Fruit fly (Drosophila melanogaster): ENCODE data around the gene CG6985.
A peak's percentile ranks its signal among the peaks of the same experiment; 100 is the strongest.

Gene CG6985

DNA sequence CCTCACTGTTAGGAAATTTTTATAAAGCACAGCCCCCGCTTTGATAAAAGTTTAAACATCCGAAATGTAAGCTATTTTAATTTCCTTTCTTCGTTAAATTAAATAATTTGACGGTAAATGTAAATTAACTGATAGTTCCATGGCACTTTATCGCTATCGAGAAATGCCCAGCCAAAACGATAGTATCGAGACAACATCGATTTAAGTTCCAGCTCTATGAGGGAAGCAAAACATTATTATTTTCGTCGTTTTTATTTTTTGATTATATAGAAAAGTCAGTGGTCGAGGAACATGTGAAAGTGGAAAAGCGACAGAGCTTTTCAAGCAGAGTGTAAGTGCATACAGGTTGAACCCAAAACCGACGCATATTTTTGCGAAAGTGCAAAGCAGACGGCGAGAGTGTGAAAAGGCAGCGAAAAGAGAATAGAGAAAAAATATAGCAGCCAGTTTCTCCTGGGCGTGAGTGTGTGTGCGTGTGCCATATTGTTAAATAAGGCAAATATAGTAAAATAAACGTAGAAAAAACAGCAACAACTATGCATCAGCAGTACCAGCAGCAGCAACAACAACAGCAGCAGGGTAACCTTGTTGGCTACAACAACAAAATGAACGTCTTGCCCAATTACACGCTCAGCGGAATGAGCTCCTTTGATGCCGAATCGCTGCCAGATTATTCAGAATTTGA, 14.0 kb upstream of the CG6985 start, which contains the start of gene CG45049 (continued):
- TF ChIP-seq CG9932 (GFP tag; IDR thresholded peaks at IDR 0.05) = peak; percentile 65
- peak; percentile 83 for TF ChIP-seq sens (GFP tag)
- TF ChIP-seq BEAF-32 (GFP tag; optimal IDR thresholded peaks at IDR 0.05) = peak; percentile 84
- TF ChIP-seq CG6272 (GFP tag; IDR thresholded peaks at IDR 0.05) = peak; percentile 37; the same call in 1 of the 2 replicates
- no peak for TF ChIP-seq CG34422 (GFP tag; IDR thresholded peaks at IDR 0.05)
- peak; percentile 92 for TF ChIP-seq Bgb (GFP tag; IDR thresholded peaks at IDR 0.05; ENCODE audit: partially characterized antibody)
- peak; percentile 72 for TF ChIP-seq CG4617 (GFP tag; optimal IDR thresholded peaks at IDR 0.05; ENCODE audit: borderline replicate concordance)
- TF ChIP-seq CG30403 (GFP tag; optimal IDR thresholded peaks at IDR 0.05) = peak; percentile 18
- TF ChIP-seq Scr (GFP tag; IDR thresholded peaks at IDR 0.05; ENCODE audit: partially characterized antibody) = peak; percentile 92
- no peak for TF ChIP-seq TFAM (GFP tag; optimal IDR thresholded peaks at IDR 0.05)
- TF ChIP-seq pita (GFP tag; optimal IDR thresholded peaks at IDR 0.05) = no peak
- TF ChIP-seq D (optimal IDR thresholded peaks at IDR 0.05) = no peak
- no peak for TF ChIP-seq D (GFP tag; optimal IDR thresholded peaks at IDR 0.05)
- TF ChIP-seq D19B (GFP tag; optimal IDR thresholded peaks at IDR 0.05) = no peak
- TF ChIP-seq Doc3 (GFP tag; IDR thresholded peaks at IDR 0.05; ENCODE audit: partially characterized antibody) = peak; percentile 81
- TF ChIP-seq CG8290 (GFP tag; optimal IDR thresholded peaks at IDR 0.05) = no peak
- TF ChIP-seq CG8290 (tag; optimal IDR thresholded peaks at IDR 0.05) = peak in 1 of 2 experiments; percentile 5
- peak; percentile 89 for TF ChIP-seq Sry-δ (GFP tag; optimal IDR thresholded peaks at IDR 0.05)
- TF ChIP-seq CG1603 (tag; optimal IDR thresholded peaks at IDR 0.05) = peak; percentile 26
- TF ChIP-seq H2.0 (GFP tag; IDR thresholded peaks at IDR 0.05) = no peak
- peak; percentile 80 for TF ChIP-seq cg (GFP tag; optimal IDR thresholded peaks at IDR 0.05)
- peak; percentile 40 for TF ChIP-seq pzg (GFP tag; optimal IDR thresholded peaks at IDR 0.05)
- peak; percentile 93 for TF ChIP-seq CG7963 (GFP tag; IDR thresholded peaks at IDR 0.05; ENCODE audit: partially characterized antibody)
- TF ChIP-seq CG42726 (GFP tag; IDR thresholded peaks at IDR 0.05; ENCODE audit: partially characterized antibody) = peak; percentile 94
- peak in 1 of 2 experiments; percentile 31 for TF ChIP-seq dpn (GFP tag; optimal IDR thresholded peaks at IDR 0.05)
- TF ChIP-seq CG13123 (GFP tag; optimal IDR thresholded peaks at IDR 0.05) = no peak
- TF ChIP-seq CG2199 (GFP tag; IDR thresholded peaks at IDR 0.05) = 0 out of 3 replicates have a peak, but pooled peaks have one; percentile 10
- TF ChIP-seq MBD-R2 (GFP tag; IDR thresholded peaks at IDR 0.05) = 0 out of 2 replicates have a peak, but pooled peaks have one; percentile 22
- peak; percentile 89 for TF ChIP-seq vnd (GFP tag; IDR thresholded peaks at IDR 0.05; ENCODE audit: partially characterized antibody)
- 0 out of 2 replicates have a peak, but pooled peaks have one; percentile 37 for TF ChIP-seq CG3847 (GFP tag; IDR thresholded peaks at IDR 0.05)
- TF ChIP-seq psq (GFP tag; optimal IDR thresholded peaks at IDR 0.05) = peak; percentile 46
- peak; percentile 91 for TF ChIP-seq knrl (GFP tag; IDR thresholded peaks at IDR 0.05; ENCODE audit: partially characterized antibody)
- TF ChIP-seq hb (GFP tag; IDR thresholded peaks at IDR 0.05; ENCODE audit: partially characterized antibody) = peak; percentile 93
- TF ChIP-seq eyg (GFP tag; optimal IDR thresholded peaks at IDR 0.05) = no peak
- TF ChIP-seq hbn (GFP tag; IDR thresholded peaks at IDR 0.05; ENCODE audit: partially characterized antibody) = peak; percentile 75
- peak; percentile 79 for TF ChIP-seq CG13287 (GFP tag; IDR thresholded peaks at IDR 0.05; ENCODE audit: partially characterized antibody)
- peak; percentile 22 for TF ChIP-seq ftz-f1 (GFP tag; optimal IDR thresholded peaks at IDR 0.05)
- TF ChIP-seq sna (GFP tag; IDR thresholded peaks at IDR 0.05; ENCODE audit: partially characterized antibody) = peak; percentile 65
- TF ChIP-seq zen2 (GFP tag; IDR thresholded peaks at IDR 0.05; ENCODE audit: partially characterized antibody) = peak; percentile 88
- TF ChIP-seq bbx (GFP tag; IDR thresholded peaks at IDR 0.05; ENCODE audit: partially characterized antibody) = peak; percentile 94
- peak; percentile 31; the same call in 1 of the 3 replicates for TF ChIP-seq CG17361 (GFP tag; IDR thresholded peaks at IDR 0.05)
- TF ChIP-seq CG8089 (GFP tag; optimal IDR thresholded peaks at IDR 0.05) = no peak
- TF ChIP-seq Lpt (GFP tag; optimal IDR thresholded peaks at IDR 0.05) = no peak
- TF ChIP-seq lbe (GFP tag; optimal IDR thresholded peaks at IDR 0.05) = no peak
- TF ChIP-seq tna (GFP tag; IDR thresholded peaks at IDR 0.05; ENCODE audit: partially characterized antibody) = peak; percentile 91
- TF ChIP-seq inv (GFP tag; IDR thresholded peaks at IDR 0.05; ENCODE audit: partially characterized antibody) = peak; percentile 89
- peak; percentile 57 for TF ChIP-seq MESR4 (GFP tag; optimal IDR thresholded peaks at IDR 0.05)
- peak; percentile 94 for TF ChIP-seq Opbp (GFP tag; IDR thresholded peaks at IDR 0.05; ENCODE audit: partially characterized antibody)
